Fruit fly (Drosophila melanogaster): Measurements from ENCODE around the gene CG32199.

DNA sequence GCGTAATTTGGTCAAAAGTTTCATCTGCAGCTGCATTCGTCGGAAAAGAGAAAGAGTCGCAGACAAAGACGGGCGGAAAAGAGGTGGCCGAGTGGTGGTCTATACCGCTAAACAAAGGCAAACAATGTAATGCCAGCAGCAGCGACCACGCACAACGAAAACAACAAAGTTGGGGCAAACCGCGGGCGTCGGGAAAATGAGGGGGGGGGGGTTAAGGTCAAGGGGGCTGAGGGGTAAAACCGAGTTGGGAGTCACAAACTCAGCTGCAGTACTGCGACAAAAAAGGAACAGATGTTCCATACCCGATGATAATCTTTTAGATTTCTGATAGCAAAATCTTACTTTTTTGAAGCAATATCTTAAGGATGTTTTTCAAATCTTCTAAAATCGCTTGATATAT, 25.1 kb downstream of the CG32199 start:
- TF ChIP-seq CTCF (optimal IDR thresholded peaks at IDR 0.05) (no peak), CG8478 (optimal IDR thresholded peaks at IDR 0.05) (no peak)
